Worm (Caenorhabditis elegans): ENCODE measurements around the gene wrk-1.

ce11 chrX:8423199-8423598 is 30.8 kb upstream of the wrk-1 start:
- TF ChIP-seq fkh-4 (tag; optimal IDR thresholded peaks at IDR 0.05; ENCODE audit: borderline replicate concordance) (no peak), lin-39 (tag; optimal IDR thresholded peaks at IDR 0.05) (no peak), vab-15 (tag; optimal IDR thresholded peaks at IDR 0.05) (no peak), rnt-1 (tag; optimal IDR thresholded peaks at IDR 0.05) (no peak), ces-1 (GFP tag; optimal IDR thresholded peaks at IDR 0.05) (no peak), nhr-11 (tag; optimal IDR thresholded peaks at IDR 0.05) (no peak), ama-1 (optimal IDR thresholded peaks at IDR 0.05) (no peak), pqm-1 (tag; optimal IDR thresholded peaks at IDR 0.05) (no peak), hpl-2 (GFP tag; optimal IDR thresholded peaks at IDR 0.05) (no peak), unc-130 (tag; optimal IDR thresholded peaks at IDR 0.05) (no peak)
